Fruit fly (Drosophila melanogaster): ENCODE measurements around the gene C3G.

C3G gene

dm6 chrX:6793390-6793789 lies 10.0 kb downstream of the C3G start (continued):
- TF ChIP-seq CG7786 (GFP tag; optimal IDR thresholded peaks at IDR 0.05), result peak; percentile 82
- TF ChIP-seq CG11723 (GFP tag; optimal IDR thresholded peaks at IDR 0.05), result peak; percentile 6
- peak; percentile 65 for TF ChIP-seq Optix (GFP tag; IDR thresholded peaks at IDR 0.05)
- peak; percentile 70 for TF ChIP-seq CG9609 (GFP tag; optimal IDR thresholded peaks at IDR 0.05)
- no peak for TF ChIP-seq CG14710 (tag; optimal IDR thresholded peaks at IDR 0.05)
- TF ChIP-seq CG10366 (GFP tag; IDR thresholded peaks at IDR 0.05), result peak; percentile 78
- 0 out of 2 replicates have a peak, but pooled peaks have one; percentile 38 for TF ChIP-seq Oaz (GFP tag; IDR thresholded peaks at IDR 0.05)
- no peak for TF ChIP-seq Elba2 (GFP tag; optimal IDR thresholded peaks at IDR 0.05)
- peak; percentile 63 for TF ChIP-seq ranshi (GFP tag; IDR thresholded peaks at IDR 0.05)
- no peak for TF ChIP-seq CG17186 (GFP tag; optimal IDR thresholded peaks at IDR 0.05)
- TF ChIP-seq CG31388 (GFP tag; optimal IDR thresholded peaks at IDR 0.05), result no peak
- peak; percentile 10; the same call in 1 of the 2 replicates for TF ChIP-seq danr (GFP tag; IDR thresholded peaks at IDR 0.05)
- peak; percentile 49; the same call in 1 of the 2 replicates for TF ChIP-seq aop (GFP tag; IDR thresholded peaks at IDR 0.05)
- TF ChIP-seq Mes4 (GFP tag; optimal IDR thresholded peaks at IDR 0.05), result peak; percentile 32
- peak; percentile 17 for TF ChIP-seq ab (GFP tag; optimal IDR thresholded peaks at IDR 0.05)
- no peak for TF ChIP-seq br (optimal IDR thresholded peaks at IDR 0.05)
- no peak for TF ChIP-seq crp (GFP tag; optimal IDR thresholded peaks at IDR 0.05)
- TF ChIP-seq BtbVII (GFP tag; optimal IDR thresholded peaks at IDR 0.05), result peak; percentile 54
- no peak for TF ChIP-seq vnd (GFP tag; IDR thresholded peaks at IDR 0.05; ENCODE audit: partially characterized antibody)
- peak; percentile 3 for TF ChIP-seq YL-1 (GFP tag; optimal IDR thresholded peaks at IDR 0.05)
- peak; percentile 76 for TF ChIP-seq NfI (GFP tag; optimal IDR thresholded peaks at IDR 0.05)
- peak; percentile 74 for TF ChIP-seq Side (GFP tag; optimal IDR thresholded peaks at IDR 0.05)
- peak; percentile 53 for TF ChIP-seq CG10654 (GFP tag; optimal IDR thresholded peaks at IDR 0.05)
- TF ChIP-seq CG5245 (GFP tag; optimal IDR thresholded peaks at IDR 0.05), result peak; percentile 42
- TF ChIP-seq amos (GFP tag; IDR thresholded peaks at IDR 0.05; ENCODE audit: partially characterized antibody), result no peak
- peak; percentile 75 for TF ChIP-seq CG12155 (GFP tag; optimal IDR thresholded peaks at IDR 0.05)
- peak; percentile 65 for TF ChIP-seq rib (GFP tag; IDR thresholded peaks at IDR 0.05)
- TF ChIP-seq H2.0 (GFP tag; IDR thresholded peaks at IDR 0.05), result peak; percentile 78
- TF ChIP-seq CG16779 (GFP tag; IDR thresholded peaks at IDR 0.05), result peak; percentile 37; the same call in 1 of the 2 replicates
- no peak for TF ChIP-seq CG4328 (GFP tag; optimal IDR thresholded peaks at IDR 0.05)
- TF ChIP-seq CG10959 (GFP tag; IDR thresholded peaks at IDR 0.05), result no peak
- no peak for TF ChIP-seq CG10565 (GFP tag; optimal IDR thresholded peaks at IDR 0.05)
- TF ChIP-seq gfzf (GFP tag; optimal IDR thresholded peaks at IDR 0.05), result no peak
- no peak for TF ChIP-seq mld (GFP tag; IDR thresholded peaks at IDR 0.05; ENCODE audit: partially characterized antibody)
- TF ChIP-seq CG6813 (GFP tag; optimal IDR thresholded peaks at IDR 0.05), result peak; percentile 39
- TF ChIP-seq Spps (tag; optimal IDR thresholded peaks at IDR 0.05), result no peak
- no peak for TF ChIP-seq hth (optimal IDR thresholded peaks at IDR 0.05)
- peak; percentile 71 for TF ChIP-seq pb (GFP tag; optimal IDR thresholded peaks at IDR 0.05)
- TF ChIP-seq Atf6 (GFP tag; IDR thresholded peaks at IDR 0.05), result peak; percentile 70
- TF ChIP-seq Atf3 (GFP tag; optimal IDR thresholded peaks at IDR 0.05), result no peak
- TF ChIP-seq unpg (GFP tag; optimal IDR thresholded peaks at IDR 0.05), result peak; percentile 79
- TF ChIP-seq CG7372 (GFP tag; IDR thresholded peaks at IDR 0.05), result peak; percentile 77
- peak; percentile 90 for TF ChIP-seq Drgx (GFP tag; IDR thresholded peaks at IDR 0.05)
- peak; percentile 68 for TF ChIP-seq CG4282 (GFP tag; optimal IDR thresholded peaks at IDR 0.05)
- no peak for TF ChIP-seq CG14860 (GFP tag; IDR thresholded peaks at IDR 0.05; ENCODE audit: partially characterized antibody)
- peak; percentile 84 for TF ChIP-seq gro (GFP tag; optimal IDR thresholded peaks at IDR 0.05)
- TF ChIP-seq Six4 (GFP tag; optimal IDR thresholded peaks at IDR 0.05), result peak; percentile 36
- no peak for TF ChIP-seq h (optimal IDR thresholded peaks at IDR 0.05)
- TF ChIP-seq Fer2 (tag; optimal IDR thresholded peaks at IDR 0.05), result peak; percentile 33
- TF ChIP-seq CG2678 (tag; optimal IDR thresholded peaks at IDR 0.05), result peak; percentile 81
- TF ChIP-seq tup (GFP tag; optimal IDR thresholded peaks at IDR 0.05), result peak; percentile 5
- TF ChIP-seq abd-A (tag; optimal IDR thresholded peaks at IDR 0.05), result no peak

All from whole organism, embryonic.